Worm (Caenorhabditis elegans): Measurements from ENCODE around the gene acs-17.

DNA sequence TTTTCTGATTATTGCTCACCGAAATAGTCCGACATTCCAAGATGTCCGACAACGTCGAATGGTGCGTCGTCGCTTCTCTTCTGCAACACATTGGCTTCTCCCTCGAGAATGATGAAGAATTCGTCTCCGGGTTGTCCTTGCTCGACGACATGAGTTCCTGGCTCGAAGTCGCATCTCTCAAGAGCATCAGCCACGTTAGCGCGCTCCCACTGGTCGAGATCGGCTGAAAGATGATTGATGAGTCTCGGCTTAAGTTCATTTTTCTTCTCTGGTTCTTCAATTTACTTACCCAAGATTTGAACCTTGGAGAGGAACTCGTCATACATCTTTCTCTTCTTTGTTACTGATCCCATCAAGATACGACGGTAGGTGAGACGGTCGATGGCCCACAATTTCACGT, 27.9 kb upstream of the acs-17 start:
- TF ChIP-seq elt-3 (tag; optimal IDR thresholded peaks at IDR 0.05) = no peak
- no peak for TF ChIP-seq sptf-1 (tag; optimal IDR thresholded peaks at IDR 0.05)
- TF ChIP-seq lsy-2 (tag; optimal IDR thresholded peaks at IDR 0.05) = no peak
- TF ChIP-seq snpc-4 (tag; optimal IDR thresholded peaks at IDR 0.05) = no peak
- no peak for TF ChIP-seq lin-13 (tag; optimal IDR thresholded peaks at IDR 0.05)
- no peak for TF ChIP-seq ces-1 (GFP tag; optimal IDR thresholded peaks at IDR 0.05)
- TF ChIP-seq blmp-1 (tag; optimal IDR thresholded peaks at IDR 0.05) = no peak
- no peak for TF ChIP-seq nhr-28 (tag; optimal IDR thresholded peaks at IDR 0.05)
- TF ChIP-seq nhr-237 (tag; optimal IDR thresholded peaks at IDR 0.05) = no peak
